Worm (Caenorhabditis elegans) whole organism, L1 larva: Measurements from ENCODE around the gene Y39F10A.3.

Experiments
- C16A3.4 ChIP-seq: fragments of 150-350 bp; optimal IDR thresholded peaks from 2 replicates; lab custom pipeline; 2014; ENCODE audit warnings: missing biosample characterization, missing genetic modification characterization
- C34B4.2 ChIP-seq: sonication (generic microtip); optimal IDR thresholded peaks from 2 replicates; lab custom pipeline; 2017; ENCODE audit warnings: mild to moderate bottlenecking, missing genetic modification characterization, missing compliant biosample characterization
- Y116A8C.19 ChIP-seq: sonication (generic microtip); optimal IDR thresholded peaks from 2 replicates; lab custom pipeline; 2016; ENCODE audit warnings: missing compliant biosample characterization, missing genetic modification characterization, borderline replicate concordance
- ama-1 ChIP-seq: fragments of 150-350 bp; optimal IDR thresholded peaks from 2 replicates; lab custom pipeline; 2014
- ceh-8 ChIP-seq: fragments of 200-800 bp; sonication (Bioruptor generic); optimal IDR thresholded peaks from 2 replicates; lab custom pipeline; 2018; ENCODE audit warnings: mild to moderate bottlenecking, missing genetic modification characterization, moderate library complexity, missing compliant biosample characterization
- ceh-90 ChIP-seq: sonication (generic microtip); optimal IDR thresholded peaks from 2 replicates; lab custom pipeline; 2016; ENCODE audit warnings: missing genetic modification characterization, missing compliant biosample characterization
- ces-1 ChIP-seq: fragments of 150-350 bp; optimal IDR thresholded peaks from 2 replicates; lab custom pipeline; 2014; ENCODE audit warnings: missing biosample characterization, missing genetic modification reagents, missing genetic modification characterization
- dpl-1 ChIP-seq, 3 experiments: fragments of 150-350 bp in 2 of 3; sonication (generic microtip) in 1 of 3; optimal IDR thresholded peaks; 2 replicates each; lab custom pipeline; 2014 to 2017; ENCODE audit warnings: missing biosample characterization in 3 of 3, missing genetic modification characterization in 3 of 3, missing genetic modification reagents in 3 of 3
- dsc-1 ChIP-seq: sonication (generic microtip); optimal IDR thresholded peaks from 2 replicates; lab custom pipeline; 2016; ENCODE audit warnings: mild to moderate bottlenecking, missing genetic modification characterization, missing compliant biosample characterization
- efl-1 ChIP-seq, 4 experiments: fragments of 150-350 bp; optimal IDR thresholded peaks in 3 of 4; peaks in 1 of 4; 1 replicate in 1 of 4; 2 replicates in 3 of 4; lab custom pipeline; 2014; ENCODE audit warnings: missing biosample characterization in 2 of 4, missing genetic modification characterization in 2 of 4, missing genetic modification reagents in 2 of 4
- egl-13 ChIP-seq: sonication (generic microtip); optimal IDR thresholded peaks from 2 replicates; lab custom pipeline; 2016; ENCODE audit warnings: missing genotype, missing genetic modification reagents, missing genetic modification characterization, missing compliant biosample characterization
- egl-27 ChIP-seq, 2 experiments: fragments of 150-350 bp in 1 of 2; sonication (generic microtip); optimal IDR thresholded peaks; 3 replicates each; lab custom pipeline; 2017 to 2018; ENCODE audit warnings: missing biosample characterization in 2 of 2, missing genetic modification characterization in 2 of 2, missing genetic modification reagents in 2 of 2
- elt-2 ChIP-seq: sonication (generic microtip); optimal IDR thresholded peaks from 2 replicates; lab custom pipeline; 2016; ENCODE audit warnings: missing genetic modification characterization, mild to moderate bottlenecking, inconsistent platforms, missing compliant biosample characterization, missing genetic modification reagents
- elt-3 ChIP-seq, 6 experiments: fragments of 150-350 bp in 1 of 6; sonication (generic microtip); optimal IDR thresholded peaks; 2 replicates each; lab custom pipeline; 2017 to 2018; ENCODE audit warnings: missing biosample characterization in 6 of 6, missing genetic modification characterization in 6 of 6, inconsistent platforms in 1 of 6
- ets-5 ChIP-seq: fragments of 200-800 bp; sonication (Bioruptor generic); IDR thresholded peaks from 2 replicates; pipeline ENCODE4 v1.3.6; 2022; ENCODE audit warnings: missing genetic modification characterization, missing compliant biosample characterization
- fkh-10 ChIP-seq: sonication (generic microtip); optimal IDR thresholded peaks from 2 replicates; lab custom pipeline; 2017; ENCODE audit warnings: missing biosample characterization, missing genetic modification reagents, missing genetic modification characterization
- fkh-8 ChIP-seq: sonication (generic microtip); optimal IDR thresholded peaks from 2 replicates; lab custom pipeline; 2016; ENCODE audit warnings: mild to moderate bottlenecking, missing genetic modification characterization, missing compliant biosample characterization
- grh-1 ChIP-seq: fragments of 200-800 bp; sonication (Bioruptor generic); IDR thresholded peaks from 2 replicates; pipeline ENCODE4 v1.3.6; 2022; ENCODE audit warnings: missing genetic modification reagents, missing genetic modification characterization, missing compliant biosample characterization
- hlh-17 ChIP-seq: fragments of 200-800 bp; sonication (Bioruptor generic); optimal IDR thresholded peaks from 2 replicates; lab custom pipeline; 2018; ENCODE audit warnings: missing genetic modification characterization, mild to moderate bottlenecking, missing compliant biosample characterization, moderate library complexity, borderline replicate concordance
- irx-1 ChIP-seq: sonication (generic microtip); optimal IDR thresholded peaks from 2 replicates; lab custom pipeline; 2016; ENCODE audit warnings: missing genetic modification characterization, missing compliant biosample characterization
- isw-1 ChIP-seq: fragments of 200-800 bp; sonication (Bioruptor generic); IDR thresholded peaks from 2 replicates; pipeline ENCODE4 v1.3.6; 2022; ENCODE audit warnings: missing genetic modification characterization, missing compliant biosample characterization
- lin-13 ChIP-seq: fragments of 150-350 bp; optimal IDR thresholded peaks from 2 replicates; lab custom pipeline; 2014; ENCODE audit warnings: missing biosample characterization, missing genetic modification reagents, missing genetic modification characterization
- lin-14 ChIP-seq: fragments of 200-800 bp; sonication (Bioruptor generic); optimal IDR thresholded peaks from 2 replicates; lab custom pipeline; 2018; ENCODE audit warnings: mild to moderate bottlenecking, missing genetic modification characterization, moderate library complexity, missing compliant biosample characterization
- lin-35 ChIP-seq, 2 experiments: fragments of 150-350 bp; optimal IDR thresholded peaks; 2 replicates each; lab custom pipeline; 2014; ENCODE audit warnings: missing biosample characterization in 2 of 2, missing genetic modification characterization in 2 of 2, missing genetic modification reagents in 2 of 2
- lir-3 ChIP-seq: sonication (generic microtip); optimal IDR thresholded peaks from 2 replicates; lab custom pipeline; 2016; ENCODE audit warnings: mild to moderate bottlenecking, missing genetic modification characterization, moderate library complexity, missing compliant biosample characterization; ENCODE audit not compliant: poor library complexity
- lsy-2 ChIP-seq, 2 experiments: fragments of 150-350 bp; optimal IDR thresholded peaks; 2 replicates each; lab custom pipeline; 2014; ENCODE audit warnings: missing biosample characterization in 2 of 2, missing genetic modification characterization in 2 of 2
- mab-9 ChIP-seq: fragments of 200-800 bp; sonication (Bioruptor generic); IDR thresholded peaks from 2 replicates; pipeline ENCODE4 v1.3.6; 2022; ENCODE audit warnings: missing genetic modification reagents, missing genetic modification characterization, missing compliant biosample characterization
- mef-2 ChIP-seq: fragments of 150-350 bp; optimal IDR thresholded peaks from 2 replicates; lab custom pipeline; 2014; ENCODE audit warnings: missing biosample characterization, missing genetic modification characterization
- nhr-11 ChIP-seq: fragments of 150-350 bp; optimal IDR thresholded peaks from 2 replicates; lab custom pipeline; 2014; ENCODE audit warnings: missing biosample characterization, missing genetic modification characterization
- nhr-12 ChIP-seq: sonication (generic microtip); optimal IDR thresholded peaks from 2 replicates; lab custom pipeline; 2017; ENCODE audit warnings: missing biosample characterization, missing genetic modification characterization
- nhr-19 ChIP-seq: fragments of 200-800 bp; sonication (Bioruptor generic); conservative IDR thresholded peaks from 2 replicates; pipeline ENCODE4 v1.3.6; 2022; ENCODE audit warnings: missing genetic modification characterization, missing compliant biosample characterization
- nhr-20 ChIP-seq: sonication (generic microtip); optimal IDR thresholded peaks from 2 replicates; lab custom pipeline; 2016; ENCODE audit warnings: mild to moderate bottlenecking, missing genetic modification characterization, missing compliant biosample characterization
- nhr-237 ChIP-seq: fragments of 150-350 bp; optimal IDR thresholded peaks from 2 replicates; lab custom pipeline; 2014; ENCODE audit warnings: missing biosample characterization, missing genetic modification characterization
- nhr-28 ChIP-seq: fragments of 150-350 bp; optimal IDR thresholded peaks from 2 replicates; lab custom pipeline; 2014; ENCODE audit warnings: missing biosample characterization, missing genetic modification characterization
- nhr-47 ChIP-seq: sonication (generic microtip); optimal IDR thresholded peaks from 2 replicates; lab custom pipeline; 2016; ENCODE audit warnings: mild to moderate bottlenecking, missing genetic modification characterization, moderate library complexity, missing compliant biosample characterization
- nhr-71 ChIP-seq: sonication (generic microtip); optimal IDR thresholded peaks from 2 replicates; lab custom pipeline; 2016; ENCODE audit warnings: mild to moderate bottlenecking, missing genetic modification characterization, moderate library complexity, missing compliant biosample characterization
- nhr-77 ChIP-seq: fragments of 150-350 bp; optimal IDR thresholded peaks from 2 replicates; lab custom pipeline; 2014; ENCODE audit warnings: missing biosample characterization, missing genetic modification characterization
- nhr-84 ChIP-seq: sonication (generic microtip); optimal IDR thresholded peaks from 2 replicates; lab custom pipeline; 2017; ENCODE audit warnings: missing biosample characterization, missing genetic modification characterization
- pag-3 ChIP-seq: sonication (generic microtip); optimal IDR thresholded peaks from 2 replicates; lab custom pipeline; 2017; ENCODE audit warnings: missing genetic modification characterization, mild to moderate bottlenecking, missing compliant biosample characterization, antibody characterized with exemption, borderline replicate concordance; ENCODE audit not compliant: insufficient read depth
- pax-3 ChIP-seq: fragments of 200-800 bp; sonication (Bioruptor generic); optimal IDR thresholded peaks from 2 replicates; lab custom pipeline; 2018; ENCODE audit warnings: mild to moderate bottlenecking, missing genetic modification characterization, moderate library complexity, missing compliant biosample characterization
- pqm-1 ChIP-seq: sonication (generic microtip); optimal IDR thresholded peaks from 3 replicates; lab custom pipeline; 2017; ENCODE audit warnings: missing biosample characterization, missing genetic modification characterization
- skn-1 ChIP-seq: fragments of 150-350 bp; optimal IDR thresholded peaks from 2 replicates; lab custom pipeline; 2014; ENCODE audit warnings: missing biosample characterization, missing genetic modification characterization
- snpc-4 ChIP-seq: fragments of 150-350 bp; optimal IDR thresholded peaks from 2 replicates; lab custom pipeline; 2014; ENCODE audit warnings: missing biosample characterization, missing genetic modification characterization
- snu-23 ChIP-seq: sonication (generic microtip); optimal IDR thresholded peaks from 2 replicates; lab custom pipeline; 2016; ENCODE audit warnings: missing genetic modification characterization, missing compliant biosample characterization
- sptf-1 ChIP-seq: fragments of 150-350 bp; optimal IDR thresholded peaks from 2 replicates; lab custom pipeline; 2014; ENCODE audit warnings: missing biosample characterization, missing genetic modification characterization
- swsn-7 ChIP-seq: sonication (generic microtip); optimal IDR thresholded peaks from 2 replicates; lab custom pipeline; 2016; ENCODE audit warnings: missing genetic modification characterization, missing compliant biosample characterization
- tbx-2 ChIP-seq: sonication (generic microtip); optimal IDR thresholded peaks from 2 replicates; lab custom pipeline; 2016; ENCODE audit warnings: missing genetic modification characterization, missing compliant biosample characterization
- unc-98 ChIP-seq: fragments of 200-800 bp; sonication (Bioruptor generic); IDR thresholded peaks from 2 replicates; pipeline ENCODE4 v1.3.6; 2022; ENCODE audit warnings: missing genetic modification characterization, missing compliant biosample characterization
- vab-15 ChIP-seq: sonication (generic microtip); optimal IDR thresholded peaks from 2 replicates; lab custom pipeline; 2017; ENCODE audit warnings: missing genotype, mild to moderate bottlenecking, missing genetic modification characterization, missing compliant biosample characterization
- xbp-1 ChIP-seq: sonication (generic microtip); optimal IDR thresholded peaks from 2 replicates; lab custom pipeline; 2016; ENCODE audit warnings: missing genetic modification characterization, missing compliant biosample characterization

The Y39F10A.3 gene

DNA sequence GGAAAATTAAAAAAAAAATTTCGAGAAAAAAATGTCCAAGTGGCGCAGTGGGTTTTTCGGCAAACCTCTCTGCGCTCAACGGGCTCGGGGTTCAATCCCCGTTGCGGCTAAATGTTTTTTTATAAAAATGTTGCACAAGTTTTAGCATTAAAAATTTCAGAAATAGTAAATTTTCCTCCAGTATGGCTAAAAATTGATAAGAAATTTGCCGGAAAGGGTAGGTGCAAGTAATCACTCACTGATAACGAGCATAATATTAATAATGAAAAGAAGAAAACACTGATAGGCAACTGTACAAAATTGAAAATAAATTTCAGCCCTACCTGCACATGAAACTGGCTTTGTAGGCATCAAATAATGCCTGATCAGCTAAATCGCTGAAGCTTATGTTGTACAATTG, 18.4 kb downstream of the Y39F10A.3 start:
- TF ChIP-seq grh-1 (GFP tag; lab: Robert Waterston, UW) = no peak
- no peak for TF ChIP-seq ces-1 (GFP tag; lab: Kevin White, UChicago)
- TF ChIP-seq unc-98 (GFP tag; lab: Robert Waterston, UW) = no peak
- no peak for TF ChIP-seq xbp-1
- TF ChIP-seq mab-9 = no peak
- TF ChIP-seq Y116A8C.19 (tag; lab: Kevin White, UChicago) = no peak
- no peak for TF ChIP-seq snu-23 (GFP tag; lab: Kevin White, UChicago)
- peak; percentile 61 for TF ChIP-seq elt-2
- peak; percentile 40 for TF ChIP-seq pqm-1 (tag; lab: Kevin White, UChicago)
- TF ChIP-seq, all 84 proteins: peak for 2

DNA sequence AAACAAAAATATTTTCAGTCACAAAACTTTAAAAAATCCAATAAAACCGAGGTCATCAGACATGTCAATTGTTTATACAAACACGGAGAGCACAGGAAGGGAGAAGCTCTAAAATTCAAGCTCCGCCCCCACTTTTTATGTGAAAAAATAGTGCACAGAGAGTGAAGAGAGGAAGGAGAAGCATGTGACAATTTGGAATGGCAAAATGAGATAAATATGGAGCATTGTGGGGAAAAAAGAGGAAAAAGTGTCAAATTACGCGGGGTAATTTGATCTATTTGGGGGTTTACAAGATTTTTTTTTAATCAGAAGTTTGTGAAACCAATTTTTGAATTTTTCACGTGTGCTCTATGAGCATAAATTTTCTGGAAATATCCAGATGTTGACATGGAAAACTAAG, 19.9 kb downstream of the Y39F10A.3 start:
- TF ChIP-seq efl-1 (optimal IDR thresholded peaks at IDR 0.05; lab: Kevin White, UChicago) (no peak), efl-1 (GFP tag; optimal IDR thresholded peaks at IDR 0.05 in 1 of 2; lab: Kevin White, UChicago) (no peak), nhr-12 (no peak), lir-3 (tag; lab: Kevin White, UChicago) (no peak), vab-15 (tag; lab: Kevin White, UChicago) (no peak), dsc-1 (tag; lab: Kevin White, UChicago) (peak; percentile 70), nhr-28 (tag; lab: Kevin White, UChicago) (no peak), ceh-90 (tag; lab: Kevin White, UChicago) (no peak), irx-1 (peak; percentile 57), ama-1 (lab: Kevin White, UChicago) (no peak), swsn-7 (tag; lab: Kevin White, UChicago) (peak; percentile 10), fkh-10 (no peak), nhr-77 (tag; lab: Kevin White, UChicago) (no peak), snpc-4 (tag; lab: Kevin White, UChicago) (no peak), sptf-1 (tag; lab: Kevin White, UChicago) (no peak), lin-13 (GFP tag; lab: Kevin White, UChicago) (no peak), nhr-71 (peak; percentile 51), hlh-17 (GFP tag; lab: Kevin White, UChicago) (no peak), tbx-2 (tag; lab: Kevin White, UChicago) (peak; percentile 26), C16A3.4 (no peak), elt-2 (peak; percentile 39), nhr-19 (GFP tag; lab: Robert Waterston, UW) (no peak; the same call in 1 of the 2 replicates), lin-35 (GFP tag; optimal IDR thresholded peaks at IDR 0.05; lab: Kevin White, UChicago) (peak in 1 of 2 experiments; percentile 1), snu-23 (GFP tag; lab: Kevin White, UChicago) (peak; percentile 12), nhr-47 (tag; lab: Kevin White, UChicago) (peak; percentile 29), nhr-84 (tag; lab: Kevin White, UChicago) (no peak), lin-14 (GFP tag; lab: Kevin White, UChicago) (peak; percentile 72), nhr-11 (no peak), lsy-2 (tag; optimal IDR thresholded peaks at IDR 0.05; lab: Kevin White, UChicago) (peak in 1 of 2 experiments; percentile 33), pag-3 (tag; lab: Kevin White, UChicago) (no peak), nhr-20 (tag; lab: Kevin White, UChicago) (peak; percentile 18), mef-2 (tag; lab: Kevin White, UChicago) (no peak), fkh-8 (peak; percentile 24), C34B4.2 (tag; lab: Kevin White, UChicago) (no peak), skn-1 (no peak), egl-13 (tag; lab: Kevin White, UChicago) (peak; percentile 32), ceh-8 (GFP tag; lab: Kevin White, UChicago) (no peak), pax-3 (tag; lab: Kevin White, UChicago) (peak; percentile 7), egl-27 (tag; optimal IDR thresholded peaks at IDR 0.05; lab: Kevin White, UChicago) (no peak), dpl-1 (GFP tag; optimal IDR thresholded peaks at IDR 0.05; lab: Kevin White, UChicago) (peak in 1 of 3 experiments; percentile 10), ets-5 (GFP tag; lab: Robert Waterston, UW) (no peak), nhr-237 (tag; lab: Kevin White, UChicago) (no peak), elt-3 (tag; optimal IDR thresholded peaks at IDR 0.05; lab: Kevin White, UChicago) (no peak), isw-1 (GFP tag; lab: Robert Waterston, UW) (no peak)
